Fruit fly (Drosophila melanogaster) whole organism, pupa: Measurements from ENCODE around the gene nAChRalpha1.

Source experiments
- CG10348 ChIP-seq: fragments of 200-800 bp; sonication (Bioruptor generic); IDR thresholded peaks from 2 replicates; pipeline ENCODE4 v1.3.6; 2022; ENCODE audit warnings: missing biosample characterization, missing genetic modification characterization
- CG17806 ChIP-seq: fragments of 200-800 bp; sonication (Bioruptor generic); optimal IDR thresholded peaks from 2 replicates; lab custom pipeline; 2018; ENCODE audit warnings: missing biosample characterization, mild to moderate bottlenecking, missing genetic modification characterization, moderate library complexity
- CG8159 ChIP-seq: fragments of 200-800 bp; sonication (Bioruptor generic); optimal IDR thresholded peaks from 3 replicates; lab custom pipeline; 2018; ENCODE audit warnings: missing biosample characterization, mild to moderate bottlenecking, missing genetic modification characterization, moderate library complexity
- D1 ChIP-seq: fragments of 200-800 bp; sonication (Bioruptor generic); optimal IDR thresholded peaks from 2 replicates; lab custom pipeline; 2018; ENCODE audit warnings: missing biosample characterization, mild to moderate bottlenecking, missing genetic modification characterization, moderate library complexity
- rn ChIP-seq: fragments of 200-800 bp; sonication (Bioruptor generic); IDR thresholded peaks from 2 replicates; pipeline ENCODE4 v1.3.6; 2022; ENCODE audit warnings: missing biosample characterization, missing genetic modification characterization

DNA sequence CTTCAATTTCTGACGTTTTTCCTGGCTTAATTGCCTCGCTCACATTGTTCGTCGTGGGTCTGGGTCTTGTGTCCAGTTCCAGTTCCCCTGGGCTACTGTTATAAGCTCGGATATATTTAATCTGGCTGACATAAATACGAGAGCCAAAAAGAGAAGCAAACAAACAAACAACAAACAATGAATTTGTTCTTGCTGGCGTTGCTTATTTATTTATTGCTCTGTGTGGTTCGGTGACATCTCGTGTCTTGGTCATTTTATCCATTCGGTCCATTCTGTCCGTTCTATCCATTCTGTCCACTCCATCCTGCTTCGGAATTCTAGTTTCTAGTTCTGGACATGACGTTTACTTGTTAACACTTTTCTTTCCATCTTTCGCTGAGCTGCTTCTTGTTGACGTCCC is 72.0 kb downstream of the nAChRalpha1 start, which contains the start of gene CG17780:
- no peak for TF ChIP-seq rn (GFP tag; lab: Robert Waterston, UW)
- TF ChIP-seq CG10348 (GFP tag; lab: Robert Waterston, UW): no peak
- TF ChIP-seq CG17806 (tag; lab: Kevin White, UChicago): no peak
- no peak for TF ChIP-seq CG8159 (tag; lab: Kevin White, UChicago)
- no peak for TF ChIP-seq D1 (tag; lab: Kevin White, UChicago)
